Fruit fly (Drosophila melanogaster) whole organism, embryonic: ENCODE results near the gene DopEcR.

Experiments used
- CG1233 ChIP-seq: fragments of 200-800 bp; sonication (Bioruptor generic); optimal IDR thresholded peaks from 4 replicates; lab custom pipeline; 2018; ENCODE audit warnings: missing biosample characterization, mild to moderate bottlenecking, missing genetic modification characterization
- ERR ChIP-seq: fragments of 200-800 bp; sonication (Bioruptor generic); optimal IDR thresholded peaks from 2 replicates; lab custom pipeline; 2016; ENCODE audit warnings: missing biosample characterization, missing genetic modification characterization
- HLH3B ChIP-seq: fragments of 200-800 bp; sonication (Bioruptor generic); IDR thresholded peaks from 2 replicates; pipeline ENCODE4 v1.3.6; 2022; ENCODE audit warnings: missing biosample characterization, missing genetic modification characterization
- Sin3A ChIP-seq: fragments of >200 bp; optimal IDR thresholded peaks from 2 replicates; lab custom pipeline; 2018
- chm ChIP-seq: fragments of 200-800 bp; sonication (Bioruptor generic); IDR thresholded peaks from 2 replicates; pipeline ENCODE4 v1.3.6; 2022; ENCODE audit warnings: missing biosample characterization, missing genetic modification characterization
- ham ChIP-seq: fragments of 200-800 bp; sonication (Bioruptor generic); IDR thresholded peaks from 2 replicates; pipeline ENCODE4 v1.3.6; 2022; ENCODE audit warnings: missing biosample characterization, missing genetic modification characterization

dm6 chr3L:4421362-4421761 is 41.2 kb upstream of the DopEcR start, which contains the start of gene CG15020:
- no peak for TF ChIP-seq ERR (GFP tag; lab: Kevin White, UChicago)
- no peak for TF ChIP-seq ham (GFP tag; lab: Robert Waterston, UW)
- TF ChIP-seq Sin3A (lab: Kevin White, UChicago) = no peak
- TF ChIP-seq CG1233 (GFP tag; lab: Kevin White, UChicago) = no peak
- no peak for TF ChIP-seq HLH3B (GFP tag; lab: Robert Waterston, UW)
- no peak for TF ChIP-seq chm
